Worm (Caenorhabditis elegans): ENCODE results near the gene F48G7.10.
A peak's percentile ranks its signal among the peaks of the same experiment; 100 is the strongest.

Gene F48G7.10

DNA sequence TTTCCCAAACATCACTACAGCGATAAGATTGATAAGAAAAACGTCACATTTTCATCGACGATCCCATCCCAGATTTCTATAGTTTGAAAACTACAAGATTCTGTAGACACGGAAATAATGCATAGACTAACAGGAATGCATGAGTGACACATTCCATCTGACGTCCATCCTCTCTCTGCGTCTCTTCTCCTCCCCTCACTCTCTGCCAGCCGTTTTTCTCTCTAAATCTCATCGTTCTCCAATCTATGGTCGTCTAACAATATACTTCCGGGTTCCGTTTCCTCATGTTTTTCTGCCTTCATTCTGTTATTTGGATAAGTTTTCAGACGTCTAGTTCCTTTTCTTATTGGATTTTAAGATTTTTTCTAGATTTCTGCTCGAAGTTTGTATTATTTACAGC, 15.7 kb downstream of the F48G7.10 start, which contains the start of gene F48G7.4 (continued):
- TF ChIP-seq unc-130 (GFP tag; optimal IDR thresholded peaks at IDR 0.05) (no peak), ctbp-1 (GFP tag; IDR thresholded peaks at IDR 0.05) (no peak), ceh-44 (GFP tag; IDR thresholded peaks at IDR 0.05) (no peak), T26A8.4 (GFP tag; IDR thresholded peaks at IDR 0.05) (no peak), tag-97 (GFP tag; IDR thresholded peaks at IDR 0.05) (0 out of 2 replicates have a peak, but pooled peaks have one; percentile 33), hif-1 (tag; optimal IDR thresholded peaks at IDR 0.05) (peak in 1 of 2 experiments; percentile 26), hlh-11 (tag; optimal IDR thresholded peaks at IDR 0.05) (peak; percentile 71), lin-13 (GFP tag; optimal IDR thresholded peaks at IDR 0.05) (no peak), madf-9 (GFP tag; conservative IDR thresholded peaks at IDR 0.05) (no peak), nhr-102 (tag; optimal IDR thresholded peaks at IDR 0.05) (no peak), mep-1 (tag; optimal IDR thresholded peaks at IDR 0.05) (peak; percentile 73), lsy-2 (tag; optimal IDR thresholded peaks at IDR 0.05) (peak; percentile 40 to 76), T20F7.1 (GFP tag; optimal IDR thresholded peaks at IDR 0.05) (no peak), dmd-9 (GFP tag; IDR thresholded peaks at IDR 0.05) (no peak), R02D3.7 (tag; optimal IDR thresholded peaks at IDR 0.05) (no peak), zip-2 (tag; optimal IDR thresholded peaks at IDR 0.05) (no peak), nhr-28 (tag; optimal IDR thresholded peaks at IDR 0.05) (peak; percentile 74), zfp-2 (tag; optimal IDR thresholded peaks at IDR 0.05) (no peak), dve-1 (tag; optimal IDR thresholded peaks at IDR 0.05; ENCODE audit: insufficient read depth) (peak; percentile 47), php-3 (GFP tag; IDR thresholded peaks at IDR 0.05) (no peak), lin-15B (tag; optimal IDR thresholded peaks at IDR 0.05) (no peak), F49E8.2 (tag; optimal IDR thresholded peaks at IDR 0.05; ENCODE audit: borderline replicate concordance) (no peak), daf-8 (GFP tag; IDR thresholded peaks at IDR 0.05) (no peak), dpl-1 (GFP tag; optimal IDR thresholded peaks at IDR 0.05) (peak; percentile 10), nhr-48 (tag; optimal IDR thresholded peaks at IDR 0.05) (peak; percentile 24), mxl-3 (GFP tag; optimal IDR thresholded peaks at IDR 0.05) (no peak), mxl-2 (GFP tag; conservative IDR thresholded peaks at IDR 0.05) (no peak), F10B5.3 (tag; optimal IDR thresholded peaks at IDR 0.05) (no peak), set-16 (GFP tag; IDR thresholded peaks at IDR 0.05) (no peak), F37D6.2 (tag; optimal IDR thresholded peaks at IDR 0.05) (peak; percentile 15), Y5F2A.4 (GFP tag; optimal IDR thresholded peaks at IDR 0.05) (no peak), ama-1 (optimal IDR thresholded peaks at IDR 0.05) (no peak), tra-1 (GFP tag; IDR thresholded peaks at IDR 0.05) (peak; percentile 77), snpc-4 (tag; optimal IDR thresholded peaks at IDR 0.05) (no peak), cey-2 (tag; optimal IDR thresholded peaks at IDR 0.05; ENCODE audit: borderline replicate concordance, insufficient read depth) (no peak), pqm-1 (tag; optimal IDR thresholded peaks at IDR 0.05) (no peak)

DNA sequence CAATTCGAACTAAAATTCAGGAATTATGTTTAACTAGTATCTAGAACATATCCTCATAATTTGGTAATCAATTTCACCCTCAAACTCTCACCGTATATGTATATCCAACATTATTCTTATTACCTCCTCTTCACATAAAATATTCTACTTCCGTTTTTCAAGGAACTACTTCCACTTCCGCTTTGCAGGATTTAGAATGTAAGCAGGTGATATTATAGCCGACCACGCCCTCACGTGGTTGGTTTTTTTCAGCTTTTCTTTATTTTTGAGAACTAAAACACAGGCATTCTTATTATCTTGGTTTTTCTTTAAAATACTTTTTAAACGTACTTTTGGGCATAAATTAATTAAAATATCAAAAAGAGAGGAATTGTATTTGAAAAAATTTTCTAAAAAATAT, 16.8 kb downstream of the F48G7.10 start:
- TF ChIP-seq hmg-1.1 (GFP tag; IDR thresholded peaks at IDR 0.05), result no peak
- no peak for TF ChIP-seq lin-1 (GFP tag; IDR thresholded peaks at IDR 0.05)
- peak; percentile 12 for TF ChIP-seq nhr-11 (tag; optimal IDR thresholded peaks at IDR 0.05)

ce11 chrV:615275-615674, 19.5 kb downstream of the F48G7.10 start, which contains the start of gene F48G7.13:
Gene F48G7.13, plus strand, starts transcription at chrV:615575.
- TF ChIP-seq daf-16 (GFP tag; optimal IDR thresholded peaks at IDR 0.05), result no peak
- TF ChIP-seq daf-16 (tag; optimal IDR thresholded peaks at IDR 0.05), result peak; percentile 55
- TF ChIP-seq fos-1 (tag; optimal IDR thresholded peaks at IDR 0.05), result no peak
- TF ChIP-seq nhr-11 (tag; optimal IDR thresholded peaks at IDR 0.05), result no peak
